Fruit fly (Drosophila melanogaster) whole organism, prepupa: ENCODE data around the gene CG18814.

Experiments
- CG10631 ChIP-seq: fragments of 200-800 bp; sonication (Bioruptor generic); optimal IDR thresholded peaks from 2 replicates; lab custom pipeline; 2016; ENCODE audit warnings: missing biosample characterization, missing genetic modification characterization
- CG11294 ChIP-seq: fragments of 200-800 bp; sonication (Bioruptor generic); IDR thresholded peaks from 2 replicates; pipeline ENCODE4 v1.3.6; 2022; ENCODE audit warnings: missing biosample characterization, missing genetic modification characterization
- CG11762 ChIP-seq: fragments of 200-800 bp; sonication (Bioruptor generic); optimal IDR thresholded peaks from 3 replicates; lab custom pipeline; 2016; ENCODE audit warnings: missing biosample characterization, missing genetic modification characterization; ENCODE audit not compliant: insufficient read depth
- CG11902 ChIP-seq: fragments of 200-800 bp; sonication (Bioruptor generic); optimal IDR thresholded peaks from 3 replicates; lab custom pipeline; 2016; ENCODE audit warnings: missing biosample characterization, missing genetic modification characterization
- CG1621 ChIP-seq: fragments of 200-800 bp; sonication (Bioruptor generic); optimal IDR thresholded peaks from 3 replicates; lab custom pipeline; 2018; ENCODE audit warnings: missing biosample characterization, mild to moderate bottlenecking, missing genetic modification characterization
- CG3032 ChIP-seq: fragments of 200-800 bp; optimal IDR thresholded peaks from 2 replicates; lab custom pipeline; 2019; ENCODE audit warnings: missing biosample characterization, mild to moderate bottlenecking, missing genetic modification characterization, moderate library complexity
- CG31627 ChIP-seq: fragments of 200-800 bp; sonication (Bioruptor generic); optimal IDR thresholded peaks from 3 replicates; lab custom pipeline; 2016; ENCODE audit warnings: missing biosample characterization, missing genetic modification characterization
- CG34406 ChIP-seq: fragments of 200-800 bp; sonication (Bioruptor generic); optimal IDR thresholded peaks from 3 replicates; lab custom pipeline; 2016; ENCODE audit warnings: missing biosample characterization, missing genetic modification characterization
- CG4318 ChIP-seq: fragments of 200-800 bp; sonication (Bioruptor generic); optimal IDR thresholded peaks from 3 replicates; lab custom pipeline; 2017; ENCODE audit warnings: missing biosample characterization, mild to moderate bottlenecking, missing genetic modification characterization
- CG6163 ChIP-seq: fragments of 200-800 bp; sonication (Bioruptor generic); IDR thresholded peaks from 3 replicates; pipeline ENCODE4 v1.3.6; 2022; ENCODE audit warnings: missing biosample characterization, missing genetic modification characterization
- CG6276 ChIP-seq: fragments of 200-800 bp; sonication (Bioruptor generic); optimal IDR thresholded peaks from 2 replicates; lab custom pipeline; 2017; ENCODE audit warnings: missing biosample characterization, mild to moderate bottlenecking, missing genetic modification characterization
- CG6808 ChIP-seq: fragments of 200-800 bp; sonication (Bioruptor generic); optimal IDR thresholded peaks from 3 replicates; lab custom pipeline; 2017; ENCODE audit warnings: missing biosample characterization, missing genetic modification characterization, mild to moderate bottlenecking, moderate library complexity, missing genetic modification reagents
- CG7368 ChIP-seq: fragments of 200-800 bp; sonication (Bioruptor generic); optimal IDR thresholded peaks from 3 replicates; lab custom pipeline; 2016; ENCODE audit warnings: missing biosample characterization, missing genetic modification characterization
- CG8119 ChIP-seq: fragments of 200-800 bp; sonication (Bioruptor generic); IDR thresholded peaks from 3 replicates; pipeline ENCODE4 v1.3.6; 2022; ENCODE audit warnings: missing biosample characterization, missing genetic modification characterization
- CG8319 ChIP-seq: fragments of 200-800 bp; sonication (Bioruptor generic); optimal IDR thresholded peaks from 3 replicates; lab custom pipeline; 2016; ENCODE audit warnings: missing biosample characterization, missing genetic modification characterization
- CG8632 ChIP-seq: fragments of 200-800 bp; sonication (Bioruptor generic); optimal IDR thresholded peaks from 3 replicates; lab custom pipeline; 2016; ENCODE audit warnings: missing biosample characterization, missing genetic modification characterization
- CG9139 ChIP-seq: fragments of 200-800 bp; sonication (Bioruptor generic); optimal IDR thresholded peaks from 3 replicates; lab custom pipeline; 2017; ENCODE audit warnings: missing biosample characterization, mild to moderate bottlenecking, missing genetic modification characterization
- Eip75B ChIP-seq: fragments of 200-800 bp; sonication (Bioruptor generic); optimal IDR thresholded peaks from 3 replicates; lab custom pipeline; 2016; ENCODE audit warnings: missing biosample characterization, missing genetic modification characterization
- Eip78C ChIP-seq: fragments of 200-800 bp; sonication (Bioruptor generic); peaks from one replicate; lab custom pipeline; 2016; ENCODE audit warnings: missing biosample characterization, missing genetic modification characterization
- Eip93F ChIP-seq: fragments of 200-800 bp; sonication (Bioruptor generic); optimal IDR thresholded peaks from 2 replicates; lab custom pipeline; 2016; ENCODE audit warnings: missing biosample characterization, mild to moderate bottlenecking, missing genetic modification characterization
- Gug ChIP-seq: fragments of 200-800 bp; sonication (Bioruptor generic); IDR thresholded peaks from 2 replicates; pipeline ENCODE4 v1.3.6; 2022; ENCODE audit warnings: missing biosample characterization, missing genetic modification characterization
- Hr38 ChIP-seq: sonication (Bioruptor generic); optimal IDR thresholded peaks from 2 replicates; lab custom pipeline; 2016; ENCODE audit warnings: missing biosample characterization, missing genetic modification characterization
- Hr39 ChIP-seq: fragments of 200-800 bp; sonication (Bioruptor generic); optimal IDR thresholded peaks from 2 replicates; lab custom pipeline; 2016; ENCODE audit warnings: missing biosample characterization, missing genetic modification characterization
- Hr4 ChIP-seq: fragments of 200-800 bp; sonication (Bioruptor generic); optimal IDR thresholded peaks from 3 replicates; lab custom pipeline; 2016; ENCODE audit warnings: missing biosample characterization, missing genetic modification characterization
- Sox102F ChIP-seq: fragments of 200-800 bp; sonication (Bioruptor generic); optimal IDR thresholded peaks from 2 replicates; lab custom pipeline; 2016; ENCODE audit warnings: missing biosample characterization, mild to moderate bottlenecking, missing genetic modification characterization
- achi ChIP-seq: fragments of 200-800 bp; sonication (Bioruptor generic); optimal IDR thresholded peaks from 3 replicates; lab custom pipeline; 2016; ENCODE audit warnings: missing biosample characterization, missing genetic modification characterization
- cyc ChIP-seq: fragments of 200-800 bp; sonication (Bioruptor generic); optimal IDR thresholded peaks from 3 replicates; lab custom pipeline; 2016; ENCODE audit warnings: missing biosample characterization, missing genetic modification characterization
- dsx ChIP-seq: fragments of 200-800 bp; optimal IDR thresholded peaks from 3 replicates; lab custom pipeline; 2019; ENCODE audit warnings: missing biosample characterization, mild to moderate bottlenecking, missing genetic modification characterization, moderate library complexity; ENCODE audit not compliant: poor library complexity, severe bottlenecking
- eg ChIP-seq: fragments of 200-800 bp; sonication (Bioruptor generic); IDR thresholded peaks from 3 replicates; pipeline ENCODE4 v1.3.6; 2022; ENCODE audit warnings: missing biosample characterization, missing genetic modification characterization
- fkh ChIP-seq: fragments of 200-800 bp; sonication (Bioruptor generic); optimal IDR thresholded peaks from 3 replicates; lab custom pipeline; 2017; ENCODE audit warnings: missing biosample characterization, mild to moderate bottlenecking, missing genetic modification characterization, moderate library complexity
- lz ChIP-seq: fragments of 200-800 bp; sonication (Bioruptor generic); optimal IDR thresholded peaks from 3 replicates; lab custom pipeline; 2016; ENCODE audit warnings: missing biosample characterization, missing genetic modification characterization
- pdm3 ChIP-seq: fragments of 200-800 bp; sonication (Bioruptor generic); optimal IDR thresholded peaks from 3 replicates; lab custom pipeline; 2016; ENCODE audit warnings: missing biosample characterization, missing genetic modification characterization
- ss ChIP-seq, 2 experiments: fragments of 200-800 bp; sonication (Bioruptor generic); optimal IDR thresholded peaks; 2 replicates in 1 of 2; 3 replicates in 1 of 2; lab custom pipeline; 2017 to 2018; ENCODE audit warnings: mild to moderate bottlenecking in 2 of 2, missing biosample characterization in 2 of 2, missing genetic modification characterization in 2 of 2, moderate library complexity in 1 of 2
- svp ChIP-seq: fragments of 200-800 bp; sonication (Bioruptor generic); peaks from one replicate; lab custom pipeline; 2016; ENCODE audit warnings: missing biosample characterization, missing genetic modification characterization
- vri ChIP-seq: fragments of 200-800 bp; sonication (Bioruptor generic); optimal IDR thresholded peaks from 3 replicates; lab custom pipeline; 2016; ENCODE audit warnings: missing biosample characterization, mild to moderate bottlenecking, missing genetic modification characterization

Gene CG18814

DNA sequence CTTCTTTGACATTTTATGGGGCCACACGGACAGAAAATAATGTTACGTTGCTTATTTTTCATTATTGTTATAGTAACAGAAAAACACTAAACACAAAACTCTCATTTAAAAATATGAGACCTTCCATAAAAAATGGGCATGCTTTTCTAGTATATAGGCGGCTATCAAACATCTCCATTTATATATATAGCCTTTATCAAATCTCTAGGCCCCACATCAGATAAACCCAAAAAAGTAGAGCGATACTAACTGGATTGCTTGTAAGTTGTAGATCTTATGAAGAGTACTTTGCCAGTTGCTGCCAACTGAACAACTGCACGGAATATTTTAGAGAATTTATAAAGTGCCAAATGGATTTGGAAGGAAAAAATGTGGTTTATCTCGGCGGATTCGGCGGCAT lies at the start of gene CG18814:
CG18814 (plus strand) TSS at position 301 of the 400 bp plus-strand sequence.
- TF ChIP-seq CG9139 (GFP tag; lab: Kevin White, UChicago) (no peak), CG8319 (no peak), Hr39 (no peak)

DNA sequence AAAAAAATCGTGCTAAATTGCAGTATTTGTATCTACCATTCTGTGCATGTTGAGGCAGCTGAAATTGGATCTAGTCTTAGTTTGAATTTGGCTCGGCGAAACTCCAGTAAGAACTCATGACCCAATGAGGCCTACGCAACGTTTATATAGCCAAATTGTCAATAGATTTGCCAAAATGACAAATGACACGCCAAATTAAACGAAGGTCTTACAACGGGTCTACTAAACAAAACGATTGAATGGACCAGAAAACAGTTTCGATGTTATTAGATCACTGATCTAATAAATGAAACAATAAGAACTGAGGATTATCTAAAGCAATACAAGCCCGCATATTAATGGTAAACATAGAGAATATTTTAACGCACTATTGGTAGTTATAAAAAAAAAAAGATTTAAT lies 48.5 kb upstream of the CG18814 start, which contains the start of gene CG42718:
CG42718 (minus strand) TSS at position 101 of the 400 bp plus-strand sequence.
- TF ChIP-seq CG3032: no peak
- no peak for TF ChIP-seq CG8632 (GFP tag; lab: Kevin White, UChicago)
- no peak for TF ChIP-seq fkh (GFP tag; lab: Kevin White, UChicago)
- TF ChIP-seq achi (GFP tag; lab: Kevin White, UChicago): no peak
- TF ChIP-seq Eip78C (GFP tag; lab: Kevin White, UChicago): no peak
- TF ChIP-seq pdm3 (GFP tag; lab: Kevin White, UChicago): no peak
- TF ChIP-seq Sox102F: no peak
- TF ChIP-seq CG10631 (GFP tag; lab: Kevin White, UChicago): no peak
- TF ChIP-seq CG9139 (GFP tag; lab: Kevin White, UChicago): no peak
- no peak for TF ChIP-seq CG11294 (GFP tag; lab: Robert Waterston, UW)
- no peak for TF ChIP-seq CG4318 (GFP tag; lab: Kevin White, UChicago)
- TF ChIP-seq CG34406 (GFP tag; lab: Kevin White, UChicago): no peak
- TF ChIP-seq lz (GFP tag; lab: Kevin White, UChicago): no peak
- no peak for TF ChIP-seq svp

DNA sequence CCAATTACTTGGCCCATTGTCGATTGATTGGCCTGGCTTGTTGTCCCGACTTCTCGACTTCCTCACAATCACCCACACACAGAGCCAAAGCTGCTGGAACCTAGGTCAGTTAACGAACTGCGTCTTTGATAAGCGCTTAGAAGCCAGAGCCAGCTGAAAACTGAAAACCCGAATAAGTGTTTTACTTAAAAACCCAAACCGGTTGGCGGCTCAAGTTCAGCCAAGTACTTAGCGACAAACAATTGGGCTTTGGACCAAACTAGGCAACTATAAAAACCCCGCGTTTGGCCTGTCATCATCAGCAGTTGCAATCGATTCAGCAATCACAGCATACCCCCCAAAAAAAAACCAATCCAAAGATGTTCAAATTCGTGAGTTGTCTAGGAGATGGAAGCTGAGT lies 46.3 kb upstream of the CG18814 start, which contains the start of gene CG13059:
CG13059 (plus strand) TSS at position 301 of the 400 bp plus-strand sequence.
- TF ChIP-seq cyc (GFP tag; lab: Kevin White, UChicago): no peak
- TF ChIP-seq Hr4 (GFP tag; lab: Kevin White, UChicago): no peak
- no peak for TF ChIP-seq CG8119 (GFP tag; lab: Robert Waterston, UW)
- TF ChIP-seq CG31627 (GFP tag; lab: Kevin White, UChicago): no peak
- no peak for TF ChIP-seq CG7368 (GFP tag; lab: Kevin White, UChicago)
- TF ChIP-seq Eip75B (GFP tag; lab: Kevin White, UChicago): no peak
- no peak for TF ChIP-seq CG11902 (GFP tag; lab: Kevin White, UChicago)
- TF ChIP-seq CG8632 (GFP tag; lab: Kevin White, UChicago): no peak
- TF ChIP-seq CG6276 (GFP tag; lab: Kevin White, UChicago): no peak
- no peak for TF ChIP-seq Gug (GFP tag; lab: Robert Waterston, UW)
- TF ChIP-seq CG8319: no peak
- no peak for TF ChIP-seq CG11762 (GFP tag; lab: Kevin White, UChicago)
- no peak for TF ChIP-seq CG6163 (GFP tag; lab: Robert Waterston, UW)
- TF ChIP-seq CG6808 (GFP tag; lab: Kevin White, UChicago): no peak
- no peak for TF ChIP-seq Hr39
- no peak for TF ChIP-seq Eip78C (GFP tag; lab: Kevin White, UChicago)

DNA sequence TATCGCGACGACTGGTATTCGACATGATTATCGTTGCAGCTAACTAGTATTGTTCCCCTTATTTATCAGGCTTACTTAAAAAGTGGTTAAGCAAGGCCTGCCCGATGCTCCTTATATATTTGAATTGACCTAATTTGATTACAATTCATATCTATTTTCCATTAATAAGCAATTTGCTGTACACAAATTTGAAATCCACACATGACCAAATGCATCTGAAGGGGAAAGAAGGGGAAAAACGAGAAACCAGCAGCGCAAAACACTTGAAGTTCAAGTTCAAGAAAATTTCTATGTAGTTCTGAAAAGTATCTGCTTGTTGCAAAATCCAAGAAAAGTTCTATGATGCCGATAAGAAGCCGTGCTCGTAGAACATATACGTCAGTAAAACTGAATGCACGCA lies 43.0 kb upstream of the CG18814 start, which contains the start of the genes CG13040 and CG13039:
CG13040 (minus strand) TSS at position 101 of the 400 bp plus-strand sequence.
CG13039 (minus strand) TSS at position 106 of the 400 bp plus-strand sequence.
- TF ChIP-seq CG6276 (GFP tag; lab: Kevin White, UChicago): no peak
- no peak for TF ChIP-seq CG8632 (GFP tag; lab: Kevin White, UChicago)
- no peak for TF ChIP-seq vri (GFP tag; lab: Kevin White, UChicago)
- TF ChIP-seq Hr38 (GFP tag; lab: Kevin White, UChicago): no peak
- no peak for TF ChIP-seq dsx (GFP tag; lab: Kevin White, UChicago)
- TF ChIP-seq CG1621 (tag; lab: Kevin White, UChicago): no peak
- TF ChIP-seq Eip78C (GFP tag; lab: Kevin White, UChicago): no peak
- no peak for TF ChIP-seq cyc (GFP tag; lab: Kevin White, UChicago)
- no peak for TF ChIP-seq eg (GFP tag; lab: Robert Waterston, UW)
- no peak for TF ChIP-seq CG7368 (GFP tag; lab: Kevin White, UChicago)

DNA sequence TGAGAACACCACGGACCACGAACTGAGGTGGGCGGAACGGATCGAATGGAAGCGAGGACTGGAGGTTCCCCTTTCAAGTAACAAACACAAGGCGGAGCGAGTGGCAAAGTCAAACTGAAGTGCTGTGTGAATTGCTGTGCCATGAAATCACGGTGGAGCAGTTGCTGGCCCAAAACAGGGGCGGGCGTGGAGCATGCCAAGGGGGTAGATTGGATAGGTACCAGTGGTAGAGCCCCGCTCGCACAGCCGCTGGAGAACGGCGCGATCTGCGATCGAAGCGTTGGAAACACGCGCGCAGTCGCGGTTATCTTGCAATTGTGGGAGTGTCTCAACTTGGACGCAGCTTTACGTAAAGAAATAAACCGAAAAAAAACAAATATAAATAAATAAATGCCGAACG lies 41.9 kb upstream of the CG18814 start, which contains the start of gene CG13038:
CG13038 (minus strand) TSS at position 118 of the 400 bp plus-strand sequence.
- TF ChIP-seq svp (peak; percentile 16), CG34406 (GFP tag; lab: Kevin White, UChicago) (no peak), eg (GFP tag; lab: Robert Waterston, UW) (peak; percentile 48), ss (GFP tag; optimal IDR thresholded peaks at IDR 0.05; lab: Kevin White, UChicago) (peak in 1 of 2 experiments; percentile 15), CG3032 (no peak), CG6163 (GFP tag; lab: Robert Waterston, UW) (0 out of 3 replicates have a peak, but pooled peaks have one; percentile 27), Sox102F (no peak), Eip93F (GFP tag; lab: Kevin White, UChicago) (no peak)
- TF ChIP-seq, all 60 proteins: peak for 4
